Fruit fly (Drosophila melanogaster) whole organism, wandering third instar larva: ENCODE data around the gene CG15358.

ENCODE experiments used
- Abd-B ChIP-seq: fragments of >200 bp; optimal IDR thresholded peaks from 2 replicates; lab custom pipeline; 2017; ENCODE audit warnings: missing biosample characterization, missing genetic modification characterization
- CG32264 ChIP-seq: fragments of 200-800 bp; sonication (Bioruptor generic); optimal IDR thresholded peaks from 2 replicates; lab custom pipeline; 2016; ENCODE audit warnings: missing biosample characterization, missing genetic modification characterization
- CG9705 ChIP-seq: fragments of 200-800 bp; sonication (Bioruptor generic); optimal IDR thresholded peaks from 2 replicates; lab custom pipeline; 2018; ENCODE audit warnings: missing biosample characterization, mild to moderate bottlenecking, missing genetic modification characterization
- CrebA ChIP-seq: fragments of 200-800 bp; sonication (Bioruptor generic); optimal IDR thresholded peaks from 2 replicates; lab custom pipeline; 2016; ENCODE audit warnings: missing biosample characterization, mild to moderate bottlenecking, missing genetic modification characterization, borderline replicate concordance
- GATAd ChIP-seq: sonication (Bioruptor generic); optimal IDR thresholded peaks from 2 replicates; lab custom pipeline; 2016; ENCODE audit warnings: missing biosample characterization, missing genetic modification characterization
- HLH106 ChIP-seq: fragments of 200-800 bp; optimal IDR thresholded peaks from 3 replicates; lab custom pipeline; 2019; ENCODE audit warnings: missing biosample characterization, mild to moderate bottlenecking, missing genetic modification characterization, moderate library complexity
- Hnf4 ChIP-seq: fragments of 200-800 bp; sonication (Bioruptor generic); optimal IDR thresholded peaks from 2 replicates; lab custom pipeline; 2016; ENCODE audit warnings: missing biosample characterization, mild to moderate bottlenecking, missing genetic modification characterization
- Hr78 ChIP-seq: fragments of >200 bp; optimal IDR thresholded peaks from 2 replicates; lab custom pipeline; 2017; ENCODE audit warnings: missing biosample characterization, missing genetic modification characterization
- Hr83 ChIP-seq: fragments of 200-300 bp; sonication (Bioruptor generic); optimal IDR thresholded peaks from 2 replicates; lab custom pipeline; 2016; ENCODE audit warnings: missing biosample characterization, mild to moderate bottlenecking, missing genetic modification characterization, moderate library complexity; ENCODE audit not compliant: poor library complexity, severe bottlenecking
- Myc ChIP-seq: fragments of >200 bp; optimal IDR thresholded peaks from 2 replicates; lab custom pipeline; 2017
- N ChIP-seq: fragments of >200 bp; optimal IDR thresholded peaks from 2 replicates; lab custom pipeline; 2018; ENCODE audit warnings: missing biosample characterization, missing external identifiers, missing genetic modification characterization
- Rel ChIP-seq, 2 experiments: fragments of 200-800 bp; sonication (Bioruptor generic) in 1 of 2; optimal IDR thresholded peaks; 2 replicates in 1 of 2; 3 replicates in 1 of 2; lab custom pipeline; 2016 to 2019; ENCODE audit warnings: mild to moderate bottlenecking in 2 of 2, missing biosample characterization in 2 of 2, missing genetic modification characterization in 2 of 2, moderate library complexity in 1 of 2
- Sp1 ChIP-seq: fragments of 200-800 bp; sonication (Bioruptor generic); optimal IDR thresholded peaks from 3 replicates; lab custom pipeline; 2019; ENCODE audit warnings: missing biosample characterization, mild to moderate bottlenecking, missing genetic modification characterization, moderate library complexity
- Vsx2 ChIP-seq: fragments of 200-300, 225-300 bp; sonication (Bioruptor generic); optimal IDR thresholded peaks from 2 replicates; lab custom pipeline; 2018; ENCODE audit warnings: missing biosample characterization, missing genetic modification characterization; ENCODE audit not compliant: partially characterized antibody
- dmrt93B ChIP-seq: fragments of 200-800 bp; sonication (Bioruptor generic); optimal IDR thresholded peaks from 2 replicates; lab custom pipeline; 2018; ENCODE audit warnings: missing biosample characterization, mild to moderate bottlenecking, missing genetic modification characterization
- dsf ChIP-seq: sonication (Bioruptor generic); optimal IDR thresholded peaks from 2 replicates; lab custom pipeline; 2016; ENCODE audit warnings: missing biosample characterization, missing genetic modification characterization, borderline replicate concordance
- ey ChIP-seq: fragments of 200-800 bp; sonication (Bioruptor generic); optimal IDR thresholded peaks from 2 replicates; lab custom pipeline; 2016; ENCODE audit warnings: missing biosample characterization, missing genetic modification characterization
- foxo ChIP-seq, 2 experiments: fragments of 200-800 bp; sonication (Bioruptor generic); optimal IDR thresholded peaks; 2 replicates in 1 of 2; 3 replicates in 1 of 2; lab custom pipeline; 2016 to 2017; ENCODE audit warnings: missing biosample characterization in 2 of 2, missing genetic modification characterization in 2 of 2
- fru ChIP-seq: fragments of 200-800 bp; sonication (Bioruptor generic); optimal IDR thresholded peaks from 3 replicates; lab custom pipeline; 2016; ENCODE audit warnings: missing biosample characterization, mild to moderate bottlenecking, missing genetic modification characterization
- jim ChIP-seq: fragments of 175-275, 200-325 bp; sonication (Bioruptor generic); optimal IDR thresholded peaks from 2 replicates; lab custom pipeline; 2016; ENCODE audit warnings: missing biosample characterization, mild to moderate bottlenecking, missing genetic modification characterization
- lola ChIP-seq: fragments of >200 bp; optimal IDR thresholded peaks from 2 replicates; lab custom pipeline; 2017; ENCODE audit warnings: missing biosample characterization, missing genetic modification characterization
- pan ChIP-seq: fragments of >200 bp; optimal IDR thresholded peaks from 2 replicates; lab custom pipeline; 2017
- rgr ChIP-seq: fragments of 200-800 bp; sonication (Bioruptor generic); optimal IDR thresholded peaks from 3 replicates; lab custom pipeline; 2016; ENCODE audit warnings: missing biosample characterization, mild to moderate bottlenecking, missing genetic modification characterization
- sage ChIP-seq: fragments of 200-800 bp; sonication (Bioruptor generic); optimal IDR thresholded peaks from 2 replicates; lab custom pipeline; 2016; ENCODE audit warnings: missing biosample characterization, mild to moderate bottlenecking, missing genetic modification characterization
- usp ChIP-seq: fragments of >200 bp; optimal IDR thresholded peaks from 2 replicates; lab custom pipeline; 2017; ENCODE audit warnings: missing biosample characterization, missing genetic modification characterization

The CG15358 gene

DNA sequence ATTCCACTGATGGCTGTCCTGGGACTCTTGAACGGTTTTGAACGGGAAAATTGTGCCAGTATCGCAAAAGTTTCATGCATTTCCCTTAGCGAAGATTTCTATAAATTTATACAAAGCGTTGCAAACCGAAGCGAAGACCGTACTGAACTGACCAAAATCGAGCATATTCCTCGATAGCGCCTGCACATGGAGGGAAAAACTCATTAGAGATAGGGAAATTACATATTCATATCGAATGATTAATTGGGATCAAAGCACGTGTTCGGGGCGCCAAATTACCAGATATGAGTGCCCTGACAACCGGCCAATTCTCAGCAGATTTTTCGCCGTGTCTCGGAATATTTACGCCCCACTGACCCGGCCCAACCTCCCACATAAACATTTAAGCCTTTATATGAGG, 1.6 kb downstream of the CG15358 start, which contains the start of gene CG31663:
TSS of gene CG31663 (minus strand) at position 101 of the 400 bp plus-strand sequence.
- TF ChIP-seq Hr78 (GFP tag; lab: Kevin White, UChicago) (no peak), Hr83 (no peak), CG32264 (no peak), Rel (GFP tag; optimal IDR thresholded peaks at IDR 0.05; lab: Kevin White, UChicago) (no peak), Rel (tag; optimal IDR thresholded peaks at IDR 0.05; lab: Kevin White, UChicago) (no peak), N (no peak), dmrt93B (no peak)

DNA sequence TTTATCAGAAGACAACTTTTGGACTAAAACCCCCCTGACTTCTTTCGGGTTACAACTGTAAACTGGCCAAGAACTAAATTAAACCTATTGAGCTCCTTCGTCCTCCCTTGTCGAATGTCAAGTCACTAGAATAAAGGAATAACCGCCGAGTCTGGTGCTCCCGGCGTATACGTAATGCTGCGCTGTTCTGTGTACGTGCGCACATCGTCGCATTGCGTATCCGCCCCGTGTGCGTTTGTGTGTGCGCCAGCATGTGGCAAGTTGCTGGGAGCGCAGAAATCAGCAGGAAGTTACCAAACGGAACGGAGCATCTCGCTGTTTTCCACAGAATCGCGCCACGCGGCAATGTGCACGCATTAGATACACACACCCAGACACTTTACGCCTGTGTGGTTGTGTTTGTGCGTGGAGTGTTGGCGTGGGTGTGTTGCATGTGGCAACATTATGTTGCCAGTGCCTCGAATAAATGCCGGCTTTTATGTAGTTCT, 9.4 kb downstream of the CG15358 start:
- TF ChIP-seq GATAd (GFP tag; lab: Kevin White, UChicago) (no peak), dmrt93B (no peak), Hr78 (GFP tag; lab: Kevin White, UChicago) (no peak)

DNA sequence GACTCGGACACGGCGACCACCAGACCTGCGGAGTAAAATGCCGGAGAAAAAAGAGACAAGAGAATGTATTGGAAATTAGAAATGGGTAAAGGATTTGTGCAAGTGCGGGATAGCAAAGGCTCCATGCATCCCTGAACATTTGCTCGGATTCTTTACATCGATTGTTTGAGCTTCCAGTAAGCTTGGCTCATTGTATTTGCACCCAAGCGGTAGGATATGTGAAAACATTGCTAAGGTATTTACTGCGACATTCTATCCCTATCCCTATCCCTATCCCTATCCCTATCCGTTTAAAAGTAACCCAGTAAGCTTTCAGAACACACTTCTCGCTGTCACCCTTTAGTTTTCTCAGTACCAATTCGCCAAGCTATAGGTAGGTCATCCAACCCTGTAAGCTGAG, 13.5 kb downstream of the CG15358 start, which contains the start of gene CG7295:
TSS of gene CG7295 (plus strand) at position 301 of the 400 bp plus-strand sequence.
- TF ChIP-seq Rel (GFP tag; optimal IDR thresholded peaks at IDR 0.05; lab: Kevin White, UChicago) (no peak), Rel (tag; optimal IDR thresholded peaks at IDR 0.05; lab: Kevin White, UChicago) (no peak)

DNA sequence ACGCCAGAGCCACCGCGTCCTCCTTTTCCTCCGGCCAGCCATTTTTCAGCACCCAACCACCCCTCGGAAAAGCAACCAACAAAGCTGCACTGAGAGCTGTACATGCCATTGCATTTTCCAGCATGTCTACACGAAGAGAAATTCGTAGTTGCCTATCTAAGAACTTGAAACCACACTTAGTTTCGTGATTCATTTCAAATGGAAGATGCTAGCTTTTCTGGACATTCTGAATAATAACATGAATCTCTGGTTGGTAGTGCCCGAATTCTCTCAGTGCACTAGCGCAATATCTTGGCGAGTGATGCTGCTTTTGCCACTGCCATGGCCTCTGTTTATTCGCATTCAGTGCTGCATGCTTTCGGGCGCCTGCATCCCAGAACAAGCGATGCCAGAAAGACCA, 21.0 kb downstream of the CG15358 start:
- TF ChIP-seq fru (GFP tag; lab: Kevin White, UChicago) (peak; percentile 20), lola (GFP tag; lab: Kevin White, UChicago) (no peak), dsf (GFP tag; lab: Kevin White, UChicago) (no peak), foxo (GFP tag; optimal IDR thresholded peaks at IDR 0.05; lab: Kevin White, UChicago) (no peak)

DNA sequence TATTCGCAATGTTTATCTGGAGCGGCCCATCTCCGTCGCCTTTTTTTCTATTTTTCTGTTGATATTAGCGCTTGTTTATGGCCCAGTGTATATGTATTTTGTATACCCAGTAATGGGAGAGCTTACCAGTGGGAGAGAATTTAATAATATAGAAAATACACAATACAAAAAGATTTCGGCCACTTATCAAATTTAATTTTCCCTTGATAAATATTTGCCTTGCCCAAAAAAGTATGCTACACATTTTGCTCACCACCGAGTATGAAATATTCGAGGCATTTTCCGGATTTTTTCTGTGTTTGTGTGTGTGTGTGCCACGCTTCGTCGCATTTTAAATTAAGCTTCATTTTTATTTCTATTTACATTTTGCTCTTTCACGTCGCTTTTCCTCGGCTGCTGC, 44.0 kb downstream of the CG15358 start:
- no peak for TF ChIP-seq dsf (GFP tag; lab: Kevin White, UChicago)
- no peak for TF ChIP-seq usp (GFP tag; lab: Kevin White, UChicago)
- TF ChIP-seq GATAd (GFP tag; lab: Kevin White, UChicago): no peak
- TF ChIP-seq rgr (GFP tag; lab: Kevin White, UChicago): no peak
- no peak for TF ChIP-seq Hnf4 (GFP tag; lab: Kevin White, UChicago)
- no peak for TF ChIP-seq CG32264
- no peak for TF ChIP-seq Vsx2
- TF ChIP-seq CrebA (GFP tag; lab: Kevin White, UChicago): no peak
- TF ChIP-seq sage (GFP tag; lab: Kevin White, UChicago): no peak
- no peak for TF ChIP-seq ey (GFP tag; lab: Kevin White, UChicago)
- TF ChIP-seq HLH106: no peak
- no peak for TF ChIP-seq CG9705 (GFP tag; lab: Kevin White, UChicago)
- TF ChIP-seq Sp1 (GFP tag; lab: Kevin White, UChicago): no peak
- no peak for TF ChIP-seq pan
- no peak for TF ChIP-seq Myc
- TF ChIP-seq Abd-B (GFP tag; lab: Kevin White, UChicago): no peak
- TF ChIP-seq lola (GFP tag; lab: Kevin White, UChicago): no peak

DNA sequence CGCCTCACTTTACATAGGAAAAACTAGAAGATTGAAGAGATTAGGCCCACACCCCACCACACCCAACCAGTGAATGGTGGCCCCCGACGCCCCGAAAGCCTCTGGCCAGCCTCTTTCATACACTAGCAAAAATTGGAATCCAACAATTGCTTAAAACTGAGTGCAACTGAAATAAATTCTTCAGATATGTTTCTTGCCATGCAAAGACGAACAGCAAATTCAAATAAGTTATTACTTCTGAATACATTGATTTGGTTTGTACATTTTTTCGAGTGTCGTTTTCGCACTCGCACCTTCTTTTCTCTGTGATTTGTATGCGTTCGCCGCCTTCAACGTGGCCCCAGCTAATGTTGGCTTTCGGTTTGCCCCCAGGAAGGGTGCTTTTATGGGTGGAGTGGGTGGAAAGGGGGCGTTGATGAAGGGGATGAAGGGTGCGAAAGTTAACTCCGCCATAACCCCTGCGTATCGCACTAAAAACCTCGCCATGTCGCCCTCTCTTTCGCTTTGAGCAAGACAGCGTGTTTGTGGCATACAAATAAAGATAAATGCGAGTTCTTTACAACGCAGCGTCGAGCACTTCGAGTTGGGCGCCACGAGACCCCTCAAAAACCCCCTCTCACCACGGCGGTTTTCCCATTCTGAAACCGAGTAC, 45.2 kb downstream of the CG15358 start:
- TF ChIP-seq fru (GFP tag; lab: Kevin White, UChicago) (no peak), usp (GFP tag; lab: Kevin White, UChicago) (no peak)

DNA sequence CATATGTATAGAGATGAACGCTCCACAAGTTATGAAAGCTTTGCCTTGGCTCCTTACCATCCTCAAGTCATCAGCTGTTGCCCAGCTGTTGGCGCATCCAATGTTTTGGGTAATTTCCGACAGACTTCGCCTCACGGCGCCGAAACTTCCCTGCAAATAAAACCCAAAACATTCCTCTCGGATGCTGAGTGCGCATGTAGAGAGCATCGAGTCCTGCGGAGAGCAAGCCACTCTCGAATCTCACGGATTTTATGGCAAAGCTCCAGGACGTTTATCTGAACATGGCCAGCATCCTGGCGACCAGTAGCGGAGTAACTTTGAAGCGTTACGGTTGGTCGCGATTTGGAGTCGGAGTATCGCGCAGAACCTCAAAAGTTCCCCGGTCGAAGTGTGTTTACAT, 46.8 kb downstream of the CG15358 start, which contains the start of gene wry:
TSS of gene wry (plus strand) at position 301 of the 400 bp plus-strand sequence.
- TF ChIP-seq jim (GFP tag; lab: Kevin White, UChicago): no peak
- TF ChIP-seq rgr (GFP tag; lab: Kevin White, UChicago): no peak
- TF ChIP-seq HLH106: no peak
- TF ChIP-seq, all 38 proteins: peak for 0
